Worm (Caenorhabditis elegans) whole organism, L3 larva: ENCODE data around the gene med-2.
A peak's percentile ranks its signal among the peaks of the same experiment; 100 is the strongest.

ENCODE experiments used
- R02D3.7 ChIP-seq: fragments of 150-350 bp; optimal IDR thresholded peaks from 2 replicates; lab custom pipeline; 2014; ENCODE audit warnings: missing biosample characterization, missing genetic modification characterization
- aly-2 ChIP-seq: fragments of 150-350 bp; optimal IDR thresholded peaks from 2 replicates; lab custom pipeline; 2014; ENCODE audit warnings: missing biosample characterization, missing genetic modification characterization
- ama-1 ChIP-seq: fragments of 150-350 bp; optimal IDR thresholded peaks from 2 replicates; lab custom pipeline; 2018
- ceh-28 ChIP-seq: fragments of 150-350 bp; optimal IDR thresholded peaks from 2 replicates; lab custom pipeline; 2014; ENCODE audit warnings: missing biosample characterization, missing genetic modification reagents, missing genetic modification characterization
- ceh-82 ChIP-seq: fragments of 150-350 bp; optimal IDR thresholded peaks from 2 replicates; lab custom pipeline; 2014; ENCODE audit warnings: missing biosample characterization, missing genetic modification characterization
- ceh-9 ChIP-seq: sonication (generic microtip); optimal IDR thresholded peaks from 2 replicates; lab custom pipeline; 2018; ENCODE audit warnings: missing biosample characterization, missing genetic modification characterization
- daf-12 ChIP-seq: fragments of 150-350 bp; optimal IDR thresholded peaks from 2 replicates; lab custom pipeline; 2014; ENCODE audit warnings: missing biosample characterization, missing genetic modification reagents, missing genetic modification characterization
- egl-27 ChIP-seq: sonication (generic microtip); optimal IDR thresholded peaks from 4 replicates; lab custom pipeline; 2017; ENCODE audit warnings: missing biosample characterization, missing genetic modification reagents, missing genetic modification characterization
- egl-5 ChIP-seq: fragments of 150-350 bp; optimal IDR thresholded peaks from 2 replicates; lab custom pipeline; 2017; ENCODE audit warnings: missing biosample characterization, missing genetic modification reagents, missing genetic modification characterization, inconsistent platforms
- elt-1 ChIP-seq: fragments of 150-350 bp; optimal IDR thresholded peaks from 2 replicates; lab custom pipeline; 2014; ENCODE audit warnings: missing biosample characterization, missing genetic modification characterization
- elt-2 ChIP-seq: sonication (generic microtip); optimal IDR thresholded peaks from 2 replicates; lab custom pipeline; 2016; ENCODE audit warnings: missing genetic modification reagents, mild to moderate bottlenecking, missing genetic modification characterization, missing compliant biosample characterization
- elt-3 ChIP-seq, 3 experiments: fragments of 150-350 bp in 1 of 3; sonication (generic microtip) in 2 of 3; optimal IDR thresholded peaks; 2 replicates in 2 of 3; 4 replicates in 1 of 3; lab custom pipeline; 2014 to 2017; ENCODE audit warnings: missing biosample characterization in 3 of 3, missing genetic modification characterization in 3 of 3
- eor-1 ChIP-seq, 2 experiments: fragments of 150-350 bp; optimal IDR thresholded peaks; 2 replicates each; lab custom pipeline; 2014 to 2018; ENCODE audit warnings: missing biosample characterization in 2 of 2, missing genetic modification characterization in 2 of 2
- fkh-10 ChIP-seq: sonication (generic microtip); optimal IDR thresholded peaks from 2 replicates; lab custom pipeline; 2017; ENCODE audit warnings: missing biosample characterization, missing genetic modification reagents, missing genetic modification characterization
- fos-1 ChIP-seq: fragments of 150-350 bp; optimal IDR thresholded peaks from 2 replicates; lab custom pipeline; 2014; ENCODE audit warnings: missing biosample characterization, missing genetic modification characterization
- hmg-11 ChIP-seq: sonication (generic microtip); optimal IDR thresholded peaks from 2 replicates; lab custom pipeline; 2016; ENCODE audit warnings: missing genetic modification characterization, missing compliant biosample characterization
- jun-1 ChIP-seq: fragments of 150-350 bp; optimal IDR thresholded peaks from 2 replicates; lab custom pipeline; 2014; ENCODE audit warnings: missing biosample characterization, missing genetic modification reagents, missing genetic modification characterization
- lin-15B ChIP-seq: fragments of 150-350 bp; optimal IDR thresholded peaks from 2 replicates; lab custom pipeline; 2014; ENCODE audit warnings: missing biosample characterization, missing genetic modification characterization
- lin-39 ChIP-seq: fragments of 150-350 bp; optimal IDR thresholded peaks from 2 replicates; lab custom pipeline; 2018; ENCODE audit warnings: missing biosample characterization, missing genetic modification reagents, missing genetic modification characterization
- mdl-1 ChIP-seq: fragments of 150-350 bp; optimal IDR thresholded peaks from 2 replicates; lab custom pipeline; 2014; ENCODE audit warnings: missing biosample characterization, missing genetic modification characterization
- mml-1 ChIP-seq: fragments of 150-350 bp; sonication (generic microtip); optimal IDR thresholded peaks from 3 replicates; lab custom pipeline; 2014; ENCODE audit warnings: missing biosample characterization, missing genetic modification characterization
- nfya-1 ChIP-seq: sonication (generic microtip); optimal IDR thresholded peaks from 2 replicates; lab custom pipeline; 2017; ENCODE audit warnings: missing genetic modification characterization, mild to moderate bottlenecking, missing compliant biosample characterization, antibody characterized with exemption, moderate library complexity; ENCODE audit not compliant: insufficient read depth
- nhr-11 ChIP-seq: fragments of 150-350 bp; optimal IDR thresholded peaks from 2 replicates; lab custom pipeline; 2014; ENCODE audit warnings: missing biosample characterization, missing genetic modification characterization
- nhr-12 ChIP-seq: fragments of 150-350 bp; optimal IDR thresholded peaks from 2 replicates; lab custom pipeline; 2014; ENCODE audit warnings: missing biosample characterization, missing genetic modification characterization
- nhr-23 ChIP-seq: fragments of 150-350 bp; optimal IDR thresholded peaks from 2 replicates; lab custom pipeline; 2014; ENCODE audit warnings: missing biosample characterization, missing genetic modification reagents, missing genetic modification characterization
- nhr-237 ChIP-seq: fragments of 150-350 bp; optimal IDR thresholded peaks from 2 replicates; lab custom pipeline; 2014; ENCODE audit warnings: missing biosample characterization, missing genetic modification characterization
- nhr-25 ChIP-seq: sonication (generic microtip); optimal IDR thresholded peaks from 2 replicates; lab custom pipeline; 2017; ENCODE audit warnings: missing biosample characterization, missing genetic modification characterization
- pha-4 ChIP-seq: fragments of 150-350 bp; optimal IDR thresholded peaks from 2 replicates; lab custom pipeline; 2014; ENCODE audit warnings: missing biosample characterization, missing genetic modification reagents, missing genetic modification characterization
- pqm-1 ChIP-seq: fragments of 150-350 bp; optimal IDR thresholded peaks from 2 replicates; lab custom pipeline; 2017; ENCODE audit warnings: missing biosample characterization, missing genetic modification characterization, inconsistent platforms
- sea-2 ChIP-seq: fragments of 150-350 bp; sonication (generic microtip); optimal IDR thresholded peaks from 4 replicates; lab custom pipeline; 2014; ENCODE audit warnings: missing biosample characterization, missing genetic modification reagents, missing genetic modification characterization
- skn-1 ChIP-seq: fragments of 150-350 bp; optimal IDR thresholded peaks from 2 replicates; lab custom pipeline; 2014; ENCODE audit warnings: missing biosample characterization, missing genetic modification characterization
- snpc-4 ChIP-seq: fragments of 150-350 bp; optimal IDR thresholded peaks from 2 replicates; lab custom pipeline; 2014; ENCODE audit warnings: missing biosample characterization, missing genetic modification characterization
- unc-39 ChIP-seq: sonication (generic microtip); optimal IDR thresholded peaks from 4 replicates; lab custom pipeline; 2017; ENCODE audit warnings: missing biosample characterization, missing genetic modification characterization
- zag-1 ChIP-seq: fragments of 150-350 bp; optimal IDR thresholded peaks from 2 replicates; lab custom pipeline; 2014; ENCODE audit warnings: missing biosample characterization, missing genetic modification characterization
- ztf-11 ChIP-seq: fragments of 150-350 bp; optimal IDR thresholded peaks from 2 replicates; lab custom pipeline; 2014; ENCODE audit warnings: missing biosample characterization, missing genetic modification characterization

med-2 gene

DNA sequence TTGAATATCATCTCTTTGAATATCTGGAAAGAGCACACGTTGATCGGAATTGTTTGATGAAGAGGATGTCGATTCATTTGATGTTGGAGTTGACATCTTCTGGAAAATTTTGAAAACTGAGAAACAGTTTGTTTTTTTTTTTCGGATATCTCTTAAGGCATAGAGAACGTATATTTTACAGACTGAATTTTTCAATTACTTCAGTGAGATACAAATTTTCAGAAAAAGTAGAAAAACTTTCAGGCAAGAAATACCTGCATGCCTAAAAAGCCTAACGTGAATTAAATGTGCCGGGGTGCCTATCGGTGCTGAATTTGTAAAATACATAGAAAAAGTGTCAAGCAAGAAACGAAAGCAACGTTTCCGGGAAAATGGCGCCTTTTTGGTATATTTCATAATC, 27.6 kb upstream of the med-2 start, which contains the start of gene zak-1:
TSS of gene zak-1 (minus strand) at position 101 of the 400 bp plus-strand sequence.
- no peak for TF ChIP-seq ceh-82 (tag; lab: Kevin White, UChicago)
- no peak for TF ChIP-seq elt-3 (tag; optimal IDR thresholded peaks at IDR 0.05; lab: Kevin White, UChicago)
- no peak for TF ChIP-seq pqm-1 (tag; lab: Kevin White, UChicago)
- TF ChIP-seq mdl-1 (tag; lab: Kevin White, UChicago), result no peak
- no peak for TF ChIP-seq fkh-10 (GFP tag; lab: Kevin White, UChicago)
- no peak for TF ChIP-seq hmg-11 (tag; lab: Kevin White, UChicago)
- TF ChIP-seq aly-2 (tag; lab: Kevin White, UChicago), result no peak
- TF ChIP-seq daf-12 (tag; lab: Kevin White, UChicago), result no peak
- no peak for TF ChIP-seq elt-2 (tag; lab: Kevin White, UChicago)
- TF ChIP-seq R02D3.7, result no peak
- no peak for TF ChIP-seq jun-1
- no peak for TF ChIP-seq ceh-28 (tag; lab: Kevin White, UChicago)
- TF ChIP-seq ztf-11 (tag; lab: Kevin White, UChicago), result no peak
- no peak for TF ChIP-seq pha-4 (tag; lab: Kevin White, UChicago)
- TF ChIP-seq ceh-9, result no peak
- no peak for TF ChIP-seq nhr-11 (tag; lab: Kevin White, UChicago)
- no peak for TF ChIP-seq zag-1
- no peak for TF ChIP-seq nhr-12
- no peak for TF ChIP-seq mml-1 (tag; lab: Kevin White, UChicago)

DNA sequence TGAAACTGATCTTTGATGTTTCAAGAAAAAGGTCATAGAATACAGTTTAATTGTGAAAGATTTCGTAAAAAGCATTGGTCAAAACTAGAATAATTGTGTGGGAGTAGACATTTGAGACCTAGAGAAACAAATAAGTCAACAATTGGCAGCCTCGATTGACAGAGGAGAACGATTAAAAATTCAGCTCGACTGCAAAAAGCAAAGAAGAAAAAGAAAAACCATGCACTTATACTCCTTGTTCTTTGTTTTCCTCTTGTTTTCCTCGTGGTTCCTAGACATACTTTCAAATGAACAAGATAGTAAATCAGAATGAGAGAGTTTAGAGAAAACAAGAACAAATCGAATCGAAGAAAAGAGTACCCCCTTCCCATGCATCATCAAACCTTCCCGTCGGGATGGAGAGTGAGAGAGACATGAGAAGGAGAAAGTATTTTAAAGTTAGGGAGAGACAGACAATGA, 26.9 kb upstream of the med-2 start:
- peak; percentile 33 for TF ChIP-seq nfya-1
- TF ChIP-seq elt-2 (tag; lab: Kevin White, UChicago), result peak; percentile 77
- no peak for TF ChIP-seq hmg-11 (tag; lab: Kevin White, UChicago)
- TF ChIP-seq ceh-28 (tag; lab: Kevin White, UChicago), result peak; percentile 36
- peak; percentile 63 for TF ChIP-seq nhr-23 (tag; lab: Kevin White, UChicago)
- no peak for TF ChIP-seq nhr-12
- peak; percentile 3 for TF ChIP-seq nhr-25 (tag; lab: Kevin White, UChicago)
- TF ChIP-seq elt-1 (tag; lab: Kevin White, UChicago), result no peak
- TF ChIP-seq jun-1, result peak; percentile 81
- TF ChIP-seq fkh-10 (GFP tag; lab: Kevin White, UChicago), result no peak
- TF ChIP-seq skn-1 (tag; lab: Kevin White, UChicago), result peak; percentile 31
- TF ChIP-seq elt-3 (tag; optimal IDR thresholded peaks at IDR 0.05; lab: Kevin White, UChicago), result no peak
- TF ChIP-seq nhr-237 (tag; lab: Kevin White, UChicago), result no peak
- no peak for TF ChIP-seq lin-39 (tag; lab: Kevin White, UChicago)
- no peak for TF ChIP-seq ztf-11 (tag; lab: Kevin White, UChicago)
- no peak for TF ChIP-seq snpc-4
- TF ChIP-seq mdl-1 (tag; lab: Kevin White, UChicago), result peak; percentile 14
- no peak for TF ChIP-seq fos-1
- TF ChIP-seq pha-4 (tag; lab: Kevin White, UChicago), result peak; percentile 79
- TF ChIP-seq sea-2 (GFP tag; lab: Kevin White, UChicago), result no peak
- TF ChIP-seq pqm-1 (tag; lab: Kevin White, UChicago), result peak; percentile 79
- TF ChIP-seq lin-15B (tag; lab: Kevin White, UChicago), result peak; percentile 29
- TF ChIP-seq R02D3.7, result no peak

DNA sequence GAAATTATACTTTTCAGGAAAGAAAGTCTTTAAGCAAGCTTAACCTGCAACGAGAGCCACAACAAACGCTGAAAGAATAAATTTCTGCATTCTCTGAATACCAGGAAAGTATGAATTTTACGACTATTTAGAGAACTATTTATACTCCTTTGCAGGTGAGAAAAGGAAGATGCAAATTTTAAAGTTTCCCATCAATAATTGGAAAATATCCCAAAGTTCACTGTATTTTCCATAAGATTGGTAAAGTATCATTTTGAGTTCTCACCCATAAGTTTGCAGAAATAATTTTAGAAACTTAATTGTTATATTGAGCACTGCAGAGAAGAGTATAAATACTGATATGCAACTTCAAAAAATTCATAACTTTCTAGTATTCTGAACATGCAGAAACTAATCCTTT, 24.8 kb upstream of the med-2 start, which contains the start of gene clec-158:
TSS of gene clec-158 (minus strand) at position 101 of the 400 bp plus-strand sequence.
- TF ChIP-seq unc-39 (tag; lab: Kevin White, UChicago) (no peak), aly-2 (tag; lab: Kevin White, UChicago) (no peak), hmg-11 (tag; lab: Kevin White, UChicago) (no peak), eor-1 (tag; optimal IDR thresholded peaks at IDR 0.05; lab: Kevin White, UChicago) (no peak), ceh-9 (no peak), ama-1 (lab: Kevin White, UChicago) (no peak), egl-5 (tag; lab: Kevin White, UChicago) (no peak), egl-27 (tag; lab: Kevin White, UChicago) (no peak), nhr-11 (tag; lab: Kevin White, UChicago) (no peak)
- TF ChIP-seq, all 47 proteins: peak for 0

- TF ChIP-seq elt-2 (tag; lab: Kevin White, UChicago), result peak; percentile 73
- no peak for TF ChIP-seq R02D3.7
- peak; percentile 60 for TF ChIP-seq pqm-1 (tag; lab: Kevin White, UChicago)
- no peak for TF ChIP-seq lin-39 (tag; lab: Kevin White, UChicago)
- peak; percentile 15 for TF ChIP-seq nhr-23 (tag; lab: Kevin White, UChicago)
- peak; percentile 69 for TF ChIP-seq ceh-28 (tag; lab: Kevin White, UChicago)
- TF ChIP-seq nhr-237 (tag; lab: Kevin White, UChicago), result no peak
- TF ChIP-seq elt-3 (tag; optimal IDR thresholded peaks at IDR 0.05; lab: Kevin White, UChicago), result peak in 2 of 3 experiments; percentile 47 to 50
- TF ChIP-seq nfya-1, result peak; percentile 21
- TF ChIP-seq pha-4 (tag; lab: Kevin White, UChicago), result peak; percentile 75
- TF ChIP-seq, all 47 proteins: peak for 7
Measured at ce11 chrIII:6863901-6864300, 20.4 kb upstream of the med-2 start, which contains the start of gene sma-3. Gene sma-3, minus strand, starts transcription at chrIII:6863968.
